Fruit fly (Drosophila melanogaster) whole organism, embryonic: ENCODE measurements around the gene TotA.

Source experiments
- Blimp-1 ChIP-seq: fragments of 200-800 bp; sonication (Bioruptor generic); optimal IDR thresholded peaks from 3 replicates; lab custom pipeline; 2018; ENCODE audit warnings: missing biosample characterization, missing genetic modification characterization, mild to moderate bottlenecking, moderate library complexity, missing genetic modification reagents
- BtbVII ChIP-seq: fragments of 200-800 bp; sonication (Bioruptor generic); optimal IDR thresholded peaks from 3 replicates; lab custom pipeline; 2017; ENCODE audit warnings: missing biosample characterization, mild to moderate bottlenecking, missing genetic modification characterization
- CG10209 ChIP-seq: fragments of 200-800 bp; sonication (Bioruptor generic); optimal IDR thresholded peaks from 3 replicates; lab custom pipeline; 2017; ENCODE audit warnings: missing biosample characterization, mild to moderate bottlenecking, missing genetic modification characterization, missing genetic modification reagents
- CG10267 ChIP-seq: fragments of 200-800 bp; sonication (Bioruptor generic); optimal IDR thresholded peaks from 2 replicates; lab custom pipeline; 2018; ENCODE audit warnings: missing biosample characterization, mild to moderate bottlenecking, missing genetic modification characterization, moderate library complexity
- CG10274 ChIP-seq: fragments of 200-800 bp; sonication (Bioruptor generic); optimal IDR thresholded peaks from 3 replicates; lab custom pipeline; 2017; ENCODE audit warnings: missing biosample characterization, mild to moderate bottlenecking, missing genetic modification characterization
- CG11723 ChIP-seq: fragments of 200-800 bp; sonication (Bioruptor generic); optimal IDR thresholded peaks from 2 replicates; lab custom pipeline; 2017; ENCODE audit warnings: missing biosample characterization, mild to moderate bottlenecking, missing genetic modification characterization
- CG12104 ChIP-seq: fragments of 200-800 bp; sonication (Bioruptor generic); optimal IDR thresholded peaks from 3 replicates; lab custom pipeline; 2016; ENCODE audit warnings: missing biosample characterization, missing genetic modification characterization
- CG14014 ChIP-seq: fragments of 200-800 bp; sonication (Bioruptor generic); IDR thresholded peaks from 2 replicates; pipeline ENCODE4 v1.3.6; 2022; ENCODE audit warnings: missing biosample characterization, missing genetic modification characterization
- CG16813 ChIP-seq: fragments of 200-800 bp; sonication (Bioruptor generic); IDR thresholded peaks from 3 replicates; pipeline ENCODE4 v1.3.6; 2022; ENCODE audit warnings: missing biosample characterization, missing genetic modification characterization; ENCODE audit not compliant: partially characterized antibody
- CG17802 ChIP-seq: fragments of 200-800 bp; sonication (Bioruptor generic); optimal IDR thresholded peaks from 2 replicates; lab custom pipeline; 2018; ENCODE audit warnings: missing biosample characterization, mild to moderate bottlenecking, missing genetic modification characterization, moderate library complexity
- CG2116 ChIP-seq: fragments of 200-800 bp; sonication (Bioruptor generic); optimal IDR thresholded peaks from 3 replicates; lab custom pipeline; 2018; ENCODE audit warnings: missing biosample characterization, mild to moderate bottlenecking, missing genetic modification characterization
- CG2120 ChIP-seq: fragments of 200-800 bp; sonication (Bioruptor generic); optimal IDR thresholded peaks from 3 replicates; lab custom pipeline; 2016; ENCODE audit warnings: missing biosample characterization, missing genetic modification characterization
- CG2202 ChIP-seq: fragments of 200-800 bp; sonication (Bioruptor generic); optimal IDR thresholded peaks from 2 replicates; lab custom pipeline; 2018; ENCODE audit warnings: missing biosample characterization, mild to moderate bottlenecking, missing genetic modification characterization
- CG31365 ChIP-seq: fragments of 200-800 bp; sonication (Bioruptor generic); optimal IDR thresholded peaks from 2 replicates; lab custom pipeline; 2018; ENCODE audit warnings: missing biosample characterization, mild to moderate bottlenecking, missing genetic modification characterization
- CG32532 ChIP-seq: fragments of 200-800 bp; sonication (Bioruptor generic); IDR thresholded peaks from 2 replicates; pipeline ENCODE4 v1.3.6; 2022; ENCODE audit warnings: missing biosample characterization, missing genetic modification characterization
- CG3407 ChIP-seq: fragments of 200-800 bp; sonication (Bioruptor generic); optimal IDR thresholded peaks from 2 replicates; lab custom pipeline; 2018; ENCODE audit warnings: missing biosample characterization, mild to moderate bottlenecking, missing genetic modification characterization
- CG4328 ChIP-seq: fragments of 200-800 bp; sonication (Bioruptor generic); optimal IDR thresholded peaks from 3 replicates; lab custom pipeline; 2017; ENCODE audit warnings: missing biosample characterization, missing genetic modification reagents, missing genetic modification characterization
- CG4730 ChIP-seq: fragments of 200-800 bp; sonication (Bioruptor generic); IDR thresholded peaks from 2 replicates; pipeline ENCODE4 v1.3.6; 2022; ENCODE audit warnings: missing biosample characterization, missing genetic modification characterization
- CG4854 ChIP-seq: fragments of 200-800 bp; sonication (Bioruptor generic); optimal IDR thresholded peaks from 2 replicates; lab custom pipeline; 2016; ENCODE audit warnings: missing biosample characterization, missing genetic modification characterization, inconsistent platforms
- CG5953 ChIP-seq: fragments of 200-800 bp; sonication (Bioruptor generic); IDR thresholded peaks from 2 replicates; pipeline ENCODE4 v1.3.6; 2022; ENCODE audit warnings: missing biosample characterization, missing genetic modification characterization
- CG7556 ChIP-seq: fragments of 200-800 bp; sonication (Bioruptor generic); optimal IDR thresholded peaks from 2 replicates; lab custom pipeline; 2017; ENCODE audit warnings: missing biosample characterization, mild to moderate bottlenecking, missing genetic modification characterization
- CG7963 ChIP-seq: fragments of 200-800 bp; sonication (Bioruptor generic); IDR thresholded peaks from 3 replicates; pipeline ENCODE4 v1.3.6; 2022; ENCODE audit warnings: missing biosample characterization, missing genetic modification characterization; ENCODE audit not compliant: partially characterized antibody
- CG8290 ChIP-seq, 3 experiments: fragments of 200-800 bp; sonication (Bioruptor generic); optimal IDR thresholded peaks; 2 replicates each; lab custom pipeline; 2016 to 2019; ENCODE audit warnings: missing biosample characterization in 3 of 3, missing genetic modification characterization in 3 of 3, mild to moderate bottlenecking in 2 of 3, moderate library complexity in 1 of 3
- CG9817 ChIP-seq: fragments of 200-800 bp; sonication (Bioruptor generic); optimal IDR thresholded peaks from 2 replicates; lab custom pipeline; 2018; ENCODE audit warnings: missing biosample characterization, mild to moderate bottlenecking, missing genetic modification characterization, moderate library complexity
- CrebB ChIP-seq: fragments of 200-800 bp; sonication (Bioruptor generic); optimal IDR thresholded peaks from 3 replicates; lab custom pipeline; 2018; ENCODE audit warnings: missing biosample characterization, mild to moderate bottlenecking, missing genetic modification characterization
- Dbx ChIP-seq: fragments of 200-800 bp; sonication (Bioruptor generic); IDR thresholded peaks from 3 replicates; pipeline ENCODE4 v1.3.6; 2022; ENCODE audit warnings: missing biosample characterization, missing genetic modification characterization
- Dek ChIP-seq: fragments of 200-800 bp; sonication (Bioruptor generic); optimal IDR thresholded peaks from 3 replicates; lab custom pipeline; 2019; ENCODE audit warnings: missing biosample characterization, mild to moderate bottlenecking, missing genetic modification characterization, moderate library complexity
- Dp ChIP-seq: fragments of 200-800 bp; sonication (Bioruptor generic); optimal IDR thresholded peaks from 2 replicates; lab custom pipeline; 2018; ENCODE audit warnings: missing biosample characterization, mild to moderate bottlenecking, missing genetic modification characterization, moderate library complexity
- Eip74EF ChIP-seq, 2 experiments: fragments of 200-800 bp in 1 of 2; fragments of >200 bp in 1 of 2; sonication (Bioruptor generic) in 1 of 2; optimal IDR thresholded peaks; 2 replicates each; lab custom pipeline; 2017 to 2019; ENCODE audit warnings: missing biosample characterization in 2 of 2, missing genetic modification characterization in 2 of 2, mild to moderate bottlenecking in 1 of 2, moderate library complexity in 1 of 2
- Hsf ChIP-seq: fragments of 200-800 bp; sonication (Bioruptor generic); optimal IDR thresholded peaks from 3 replicates; lab custom pipeline; 2016; ENCODE audit warnings: missing biosample characterization, missing genetic modification characterization
- Kr ChIP-seq: fragments of 200-800 bp; sonication (Bioruptor generic); optimal IDR thresholded peaks from 2 replicates; lab custom pipeline; 2017; ENCODE audit warnings: missing biosample characterization, mild to moderate bottlenecking, missing genetic modification characterization
- Sry-β ChIP-seq: fragments of 200-800 bp; sonication (Bioruptor generic); optimal IDR thresholded peaks from 2 replicates; lab custom pipeline; 2018; ENCODE audit warnings: missing biosample characterization, mild to moderate bottlenecking, missing genetic modification characterization, moderate library complexity
- bsh ChIP-seq, 2 experiments: fragments of 200-800 bp; sonication (Bioruptor generic); optimal IDR thresholded peaks; 2 replicates each; lab custom pipeline; 2017 to 2018; ENCODE audit warnings: mild to moderate bottlenecking in 2 of 2, missing biosample characterization in 2 of 2, missing genetic modification characterization in 2 of 2, moderate library complexity in 1 of 2
- btn ChIP-seq: fragments of 200-800 bp; sonication (Bioruptor generic); optimal IDR thresholded peaks from 2 replicates; lab custom pipeline; 2016; ENCODE audit warnings: missing biosample characterization, missing genetic modification characterization
- chif ChIP-seq, 2 experiments: fragments of 200-800 bp; sonication (Bioruptor generic); optimal IDR thresholded peaks; 3 replicates each; lab custom pipeline; 2016; ENCODE audit warnings: missing biosample characterization in 2 of 2, missing genetic modification characterization in 2 of 2
- danr ChIP-seq: fragments of 200-800 bp; sonication (Bioruptor generic); IDR thresholded peaks from 2 replicates; pipeline ENCODE4 v1.3.6; 2022; ENCODE audit warnings: missing biosample characterization, missing genetic modification characterization
- gcm2 ChIP-seq: fragments of 200-800 bp; sonication (Bioruptor generic); optimal IDR thresholded peaks from 2 replicates; lab custom pipeline; 2016; ENCODE audit warnings: missing biosample characterization, missing genetic modification characterization
- gro ChIP-seq: fragments of 200-800 bp; sonication (Bioruptor generic); optimal IDR thresholded peaks from 2 replicates; lab custom pipeline; 2016; ENCODE audit warnings: missing biosample characterization, missing genetic modification characterization
- her ChIP-seq: fragments of 200-800 bp; sonication (Bioruptor generic); optimal IDR thresholded peaks from 2 replicates; lab custom pipeline; 2016; ENCODE audit warnings: missing biosample characterization, missing genetic modification characterization
- insv ChIP-seq, 2 experiments: fragments of 200-800 bp; sonication (Bioruptor generic); optimal IDR thresholded peaks; 3 replicates each; lab custom pipeline; 2016 to 2018; ENCODE audit warnings: missing biosample characterization in 2 of 2, missing genetic modification characterization in 2 of 2
- kah ChIP-seq: fragments of 200-800 bp; sonication (Bioruptor generic); optimal IDR thresholded peaks from 2 replicates; lab custom pipeline; 2018; ENCODE audit warnings: missing biosample characterization, mild to moderate bottlenecking, missing genetic modification characterization
- kni ChIP-seq: fragments of 200-800 bp; sonication (Bioruptor generic); optimal IDR thresholded peaks from 3 replicates; lab custom pipeline; 2017; ENCODE audit warnings: mild to moderate bottlenecking, missing biosample characterization, missing genetic modification reagents, missing genetic modification characterization
- otp ChIP-seq: fragments of 200-800 bp; sonication (Bioruptor generic); IDR thresholded peaks from 3 replicates; pipeline ENCODE4, ENCODE4 v1.3.6; 2022; ENCODE audit warnings: missing biosample characterization, missing genetic modification characterization
- prd ChIP-seq, 3 experiments: fragments of >200 bp in 2 of 3; fragments of 200-800 bp in 1 of 3; sonication (Bioruptor generic) in 1 of 3; optimal IDR thresholded peaks in 2 of 3; IDR thresholded peaks in 1 of 3; 2 replicates in 2 of 3; 3 replicates in 1 of 3; pipeline versions ENCODE4 v1.3.6 to Lab custom; 2017 to 2022; ENCODE audit warnings: missing biosample characterization in 1 of 3, missing genetic modification characterization in 1 of 3
- sc ChIP-seq, 3 experiments: fragments of >200 bp in 2 of 3; fragments of 200-800 bp in 1 of 3; sonication (Bioruptor generic) in 1 of 3; optimal IDR thresholded peaks; 2 replicates in 2 of 3; 3 replicates in 1 of 3; lab custom pipeline; 2017; ENCODE audit warnings: mild to moderate bottlenecking in 1 of 3, missing biosample characterization in 1 of 3, missing genetic modification characterization in 1 of 3, missing genetic modification reagents in 1 of 3
- seq ChIP-seq: fragments of 200-800 bp; sonication (Bioruptor generic); IDR thresholded peaks from 2 replicates; pipeline ENCODE4 v1.3.6; 2022; ENCODE audit warnings: missing biosample characterization, missing genetic modification characterization
- sim ChIP-seq: fragments of 200-800 bp; sonication (Bioruptor generic); IDR thresholded peaks from 2 replicates; pipeline ENCODE4 v1.3.6; 2022; ENCODE audit warnings: missing biosample characterization, missing genetic modification characterization
- slou ChIP-seq: fragments of 200-800 bp; sonication (Bioruptor generic); optimal IDR thresholded peaks from 3 replicates; lab custom pipeline; 2016; ENCODE audit warnings: missing biosample characterization, missing genetic modification characterization

Gene TotA

DNA sequence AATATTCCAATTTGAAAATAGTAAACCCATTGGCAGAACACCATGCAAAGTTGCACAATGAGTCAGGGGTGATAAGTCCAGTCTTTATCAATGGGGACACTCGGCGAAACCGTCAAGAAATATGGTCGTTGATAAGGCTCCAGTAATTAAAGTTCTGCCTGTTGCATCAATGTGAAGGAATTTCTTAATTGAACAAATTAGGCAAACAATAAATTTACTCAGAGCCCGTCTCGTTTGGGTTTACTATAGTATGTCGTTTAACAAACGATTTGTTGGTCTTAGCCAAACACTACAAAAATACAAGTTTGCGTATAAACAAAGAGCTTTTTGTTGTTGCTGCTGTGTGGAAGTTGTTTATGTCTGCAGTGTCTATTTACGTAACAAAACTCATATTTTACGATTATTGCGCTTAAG, 36.1 kb upstream of the TotA start (continued):
- TF ChIP-seq CG31365 (tag; lab: Kevin White, UChicago), result peak; percentile 61
- TF ChIP-seq CG7963, result no peak
- TF ChIP-seq CG16813, result no peak
- TF ChIP-seq CG12104 (GFP tag; lab: Kevin White, UChicago), result peak; percentile 19
- no peak for TF ChIP-seq CG10267 (tag; lab: Kevin White, UChicago)
- TF ChIP-seq CG11723 (GFP tag; lab: Kevin White, UChicago), result peak; percentile 39
- peak; percentile 56 for TF ChIP-seq CG10209 (GFP tag; lab: Kevin White, UChicago)
- peak; percentile 49; the same call in 1 of the 2 replicates for TF ChIP-seq CG14014
- no peak for TF ChIP-seq sc (optimal IDR thresholded peaks at IDR 0.05; lab: Kevin White, UChicago)
- peak; percentile 35 for TF ChIP-seq sc (GFP tag; optimal IDR thresholded peaks at IDR 0.05; lab: Kevin White, UChicago)
- TF ChIP-seq CG8290 (GFP tag; optimal IDR thresholded peaks at IDR 0.05; lab: Kevin White, UChicago), result no peak
- TF ChIP-seq CG8290 (tag; optimal IDR thresholded peaks at IDR 0.05; lab: Kevin White, UChicago), result peak in 1 of 2 experiments; percentile 91
- TF ChIP-seq slou (GFP tag; lab: Kevin White, UChicago), result peak; percentile 0
- peak; percentile 46 for TF ChIP-seq her (GFP tag; lab: Kevin White, UChicago)
- TF ChIP-seq BtbVII (GFP tag; lab: Kevin White, UChicago), result peak; percentile 74
- TF ChIP-seq CG4730, result no peak
- TF ChIP-seq sim, result no peak
- TF ChIP-seq Eip74EF (GFP tag; optimal IDR thresholded peaks at IDR 0.05; lab: Kevin White, UChicago), result peak in 1 of 2 experiments; percentile 1
- TF ChIP-seq CG2116 (GFP tag; lab: Kevin White, UChicago), result peak; percentile 17
- no peak for TF ChIP-seq prd (optimal IDR thresholded peaks at IDR 0.05; lab: Kevin White, UChicago)
- TF ChIP-seq prd (GFP tag; IDR thresholded peaks at IDR 0.05; lab: Robert Waterston, UW), result no peak
- 0 out of 3 replicates have a peak, but pooled peaks have one; percentile 23 for TF ChIP-seq otp (GFP tag; lab: Robert Waterston, UW)
- peak; percentile 44; the same call in 1 of the 2 replicates for TF ChIP-seq seq (GFP tag; lab: Robert Waterston, UW)
- no peak for TF ChIP-seq CG4854 (GFP tag; lab: Kevin White, UChicago)
- peak; percentile 2 for TF ChIP-seq CG4328 (GFP tag; lab: Kevin White, UChicago)
- peak; percentile 32 for TF ChIP-seq CG2120
- TF ChIP-seq Dbx (GFP tag; lab: Robert Waterston, UW), result no peak
- TF ChIP-seq Dp (GFP tag; lab: Kevin White, UChicago), result no peak
- TF ChIP-seq CG9817, result peak; percentile 36
- no peak for TF ChIP-seq gro (GFP tag; lab: Kevin White, UChicago)
- peak in 1 of 2 experiments; percentile 44 for TF ChIP-seq bsh (GFP tag; optimal IDR thresholded peaks at IDR 0.05; lab: Kevin White, UChicago)
- TF ChIP-seq Sry-β (GFP tag; lab: Kevin White, UChicago), result peak; percentile 52
- TF ChIP-seq gcm2 (GFP tag; lab: Kevin White, UChicago), result peak; percentile 25
- peak; percentile 3 for TF ChIP-seq btn (GFP tag; lab: Kevin White, UChicago)
- TF ChIP-seq CG2202, result peak; percentile 14
- TF ChIP-seq CG10274 (GFP tag; lab: Kevin White, UChicago), result no peak
- peak; percentile 45 for TF ChIP-seq Dek (tag; lab: Kevin White, UChicago)
- TF ChIP-seq CG7556 (GFP tag; lab: Kevin White, UChicago), result peak; percentile 35
- TF ChIP-seq CG5953 (GFP tag; lab: Robert Waterston, UW), result no peak
- no peak for TF ChIP-seq danr
- no peak for TF ChIP-seq Hsf (GFP tag; lab: Kevin White, UChicago)
- TF ChIP-seq insv (GFP tag; optimal IDR thresholded peaks at IDR 0.05; lab: Kevin White, UChicago), result no peak
- peak in 1 of 2 experiments; percentile 53 for TF ChIP-seq chif (GFP tag; optimal IDR thresholded peaks at IDR 0.05; lab: Kevin White, UChicago)
- no peak for TF ChIP-seq CG32532 (GFP tag; lab: Robert Waterston, UW)
- no peak for TF ChIP-seq kni
- TF ChIP-seq Kr (GFP tag; lab: Kevin White, UChicago), result no peak
- TF ChIP-seq Blimp-1 (GFP tag; lab: Kevin White, UChicago), result peak; percentile 55
- TF ChIP-seq CG3407 (GFP tag; lab: Kevin White, UChicago), result peak; percentile 44
- TF ChIP-seq CrebB (tag; lab: Kevin White, UChicago), result peak; percentile 73
- no peak for TF ChIP-seq CG17802 (tag; lab: Kevin White, UChicago)
- peak; percentile 21 for TF ChIP-seq kah
